Fruit fly (Drosophila melanogaster) whole organism, embryonic: ENCODE results near the gene Naa20A.
A peak's percentile ranks its signal among the peaks of the same experiment; 100 is the strongest.

Source experiments
- CG10267 ChIP-seq: fragments of 200-800 bp; sonication (Bioruptor generic); optimal IDR thresholded peaks from 2 replicates; lab custom pipeline; 2018; ENCODE audit warnings: missing biosample characterization, mild to moderate bottlenecking, missing genetic modification characterization, moderate library complexity
- CG10654 ChIP-seq: fragments of 200-800 bp; sonication (Bioruptor generic); optimal IDR thresholded peaks from 2 replicates; lab custom pipeline; 2016; ENCODE audit warnings: missing biosample characterization, missing genetic modification characterization
- CG10979 ChIP-seq: fragments of 200-800 bp; sonication (Bioruptor generic); optimal IDR thresholded peaks from 2 replicates; lab custom pipeline; 2018; ENCODE audit warnings: missing biosample characterization, mild to moderate bottlenecking, missing genetic modification characterization, moderate library complexity
- CG11093 ChIP-seq: fragments of 200-800 bp; sonication (Bioruptor generic); IDR thresholded peaks from 3 replicates; pipeline ENCODE4 v1.3.6; 2022; ENCODE audit warnings: missing biosample characterization, missing genetic modification characterization
- CG12219 ChIP-seq: fragments of 200-800 bp; sonication (Bioruptor generic); optimal IDR thresholded peaks from 3 replicates; lab custom pipeline; 2018; ENCODE audit warnings: missing biosample characterization, mild to moderate bottlenecking, missing genetic modification characterization
- CG13894 ChIP-seq: fragments of 200-800 bp; sonication (Bioruptor generic); optimal IDR thresholded peaks from 3 replicates; lab custom pipeline; 2018; ENCODE audit warnings: missing biosample characterization, mild to moderate bottlenecking, missing genetic modification characterization, moderate library complexity
- CG17802 ChIP-seq: fragments of 200-800 bp; sonication (Bioruptor generic); optimal IDR thresholded peaks from 2 replicates; lab custom pipeline; 2018; ENCODE audit warnings: missing biosample characterization, mild to moderate bottlenecking, missing genetic modification characterization, moderate library complexity
- CG17829 ChIP-seq: fragments of 200-800 bp; optimal IDR thresholded peaks from 2 replicates; lab custom pipeline; 2019; ENCODE audit warnings: missing biosample characterization, mild to moderate bottlenecking, missing genetic modification characterization, moderate library complexity
- CG1832 ChIP-seq: fragments of 200-800 bp; sonication (Bioruptor generic); optimal IDR thresholded peaks from 2 replicates; lab custom pipeline; 2017; ENCODE audit warnings: missing biosample characterization, mild to moderate bottlenecking, missing genetic modification characterization, inconsistent platforms
- CG18599 ChIP-seq: fragments of 200-800 bp; sonication (Bioruptor generic); optimal IDR thresholded peaks from 3 replicates; lab custom pipeline; 2017; ENCODE audit warnings: missing biosample characterization, missing genetic modification characterization, mild to moderate bottlenecking, moderate library complexity, missing genetic modification reagents
- CG2199 ChIP-seq: fragments of 200-800 bp; sonication (Bioruptor generic); IDR thresholded peaks from 3 replicates; pipeline ENCODE4 v1.3.6; 2022; ENCODE audit warnings: missing biosample characterization, missing genetic modification characterization
- CG30020 ChIP-seq: fragments of 200-800 bp; optimal IDR thresholded peaks from 2 replicates; lab custom pipeline; 2019; ENCODE audit warnings: missing biosample characterization, mild to moderate bottlenecking, missing genetic modification characterization, moderate library complexity
- CG3065 ChIP-seq: fragments of 200-800 bp; sonication (Bioruptor generic); optimal IDR thresholded peaks from 2 replicates; lab custom pipeline; 2016; ENCODE audit warnings: missing biosample characterization, missing genetic modification characterization
- CG42726 ChIP-seq: fragments of 200-800 bp; sonication (Bioruptor generic); IDR thresholded peaks from 2 replicates; pipeline ENCODE4 v1.3.6; 2022; ENCODE audit warnings: missing biosample characterization, missing genetic modification characterization; ENCODE audit not compliant: partially characterized antibody
- CG4854 ChIP-seq: fragments of 200-800 bp; sonication (Bioruptor generic); optimal IDR thresholded peaks from 2 replicates; lab custom pipeline; 2016; ENCODE audit warnings: missing biosample characterization, missing genetic modification characterization, inconsistent platforms
- CG5245 ChIP-seq: fragments of 200-800 bp; sonication (Bioruptor generic); optimal IDR thresholded peaks from 3 replicates; lab custom pipeline; 2016; ENCODE audit warnings: missing biosample characterization, missing genetic modification characterization
- CG5953 ChIP-seq: fragments of 200-800 bp; sonication (Bioruptor generic); IDR thresholded peaks from 2 replicates; pipeline ENCODE4 v1.3.6; 2022; ENCODE audit warnings: missing biosample characterization, missing genetic modification characterization
- CG6683 ChIP-seq: fragments of 200-800 bp; sonication (Bioruptor generic); optimal IDR thresholded peaks from 2 replicates; lab custom pipeline; 2017; ENCODE audit warnings: missing biosample characterization, mild to moderate bottlenecking, missing genetic modification characterization, missing genetic modification reagents
- CG6689 ChIP-seq: fragments of 200-800 bp; sonication (Bioruptor generic); IDR thresholded peaks from 2 replicates; pipeline ENCODE4 v1.3.6; 2022; ENCODE audit warnings: missing biosample characterization, missing genetic modification characterization
- Drgx ChIP-seq: fragments of 200-800 bp; sonication (Bioruptor generic); IDR thresholded peaks from 2 replicates; pipeline ENCODE4 v1.3.6; 2022; ENCODE audit warnings: missing biosample characterization, missing genetic modification characterization
- ERR ChIP-seq: fragments of 200-800 bp; sonication (Bioruptor generic); optimal IDR thresholded peaks from 2 replicates; lab custom pipeline; 2016; ENCODE audit warnings: missing biosample characterization, missing genetic modification characterization
- Eip74EF ChIP-seq, 2 experiments: fragments of 200-800 bp in 1 of 2; fragments of >200 bp in 1 of 2; sonication (Bioruptor generic) in 1 of 2; optimal IDR thresholded peaks; 2 replicates each; lab custom pipeline; 2017 to 2019; ENCODE audit warnings: missing biosample characterization in 2 of 2, missing genetic modification characterization in 2 of 2, mild to moderate bottlenecking in 1 of 2, moderate library complexity in 1 of 2
- Ets97D ChIP-seq: fragments of 200-800 bp; sonication (Bioruptor generic); optimal IDR thresholded peaks from 3 replicates; lab custom pipeline; 2016; ENCODE audit warnings: missing biosample characterization, missing genetic modification characterization
- Fer1 ChIP-seq: fragments of 200-800 bp; sonication (Bioruptor generic); optimal IDR thresholded peaks from 2 replicates; lab custom pipeline; 2017; ENCODE audit warnings: missing biosample characterization, mild to moderate bottlenecking, missing genetic modification characterization
- Fer2 ChIP-seq: fragments of 200-800 bp; sonication (Bioruptor generic); optimal IDR thresholded peaks from 2 replicates; lab custom pipeline; 2018; ENCODE audit warnings: missing biosample characterization, mild to moderate bottlenecking, missing genetic modification characterization, moderate library complexity
- HmgD ChIP-seq: fragments of 200-800 bp; sonication (Bioruptor generic); optimal IDR thresholded peaks from 3 replicates; lab custom pipeline; 2016; ENCODE audit warnings: missing biosample characterization, missing genetic modification characterization
- Hr3 ChIP-seq: fragments of 200-800 bp; sonication (Bioruptor generic); optimal IDR thresholded peaks from 3 replicates; lab custom pipeline; 2016; ENCODE audit warnings: missing biosample characterization, missing genetic modification characterization
- MBD-R2 ChIP-seq: fragments of 200-800 bp; sonication (Bioruptor generic); IDR thresholded peaks from 2 replicates; pipeline ENCODE4 v1.3.6; 2022; ENCODE audit warnings: missing biosample characterization, missing genetic modification characterization
- Meics ChIP-seq: fragments of 200-800 bp; sonication (Bioruptor generic); optimal IDR thresholded peaks from 2 replicates; lab custom pipeline; 2017; ENCODE audit warnings: missing biosample characterization, mild to moderate bottlenecking, missing genetic modification characterization
- NfI ChIP-seq: fragments of 200-800 bp; sonication (Bioruptor generic); optimal IDR thresholded peaks from 3 replicates; lab custom pipeline; 2018; ENCODE audit warnings: missing biosample characterization, mild to moderate bottlenecking, missing genetic modification characterization, moderate library complexity
- Oli ChIP-seq: fragments of 200-800 bp; sonication (Bioruptor generic); optimal IDR thresholded peaks from 2 replicates; lab custom pipeline; 2018; ENCODE audit warnings: missing biosample characterization, mild to moderate bottlenecking, missing genetic modification characterization, moderate library complexity
- Rx ChIP-seq: fragments of 200-800 bp; sonication (Bioruptor generic); IDR thresholded peaks from 2 replicates; pipeline ENCODE4 v1.3.6; 2022; ENCODE audit warnings: missing biosample characterization, missing genetic modification characterization
- Sry-δ ChIP-seq: fragments of 200-800 bp; sonication (Bioruptor generic); optimal IDR thresholded peaks from 2 replicates; lab custom pipeline; 2016; ENCODE audit warnings: missing biosample characterization, missing genetic modification characterization
- TFAM ChIP-seq: fragments of 200-800 bp; sonication (Bioruptor generic); optimal IDR thresholded peaks from 2 replicates; lab custom pipeline; 2017; ENCODE audit warnings: missing biosample characterization, missing genetic modification characterization, inconsistent platforms
- Vsx1 ChIP-seq: fragments of 200-800 bp; sonication (Bioruptor generic); optimal IDR thresholded peaks from 2 replicates; lab custom pipeline; 2017; ENCODE audit warnings: missing biosample characterization, mild to moderate bottlenecking, missing genetic modification characterization, missing genetic modification reagents
- aop ChIP-seq: fragments of 200-800 bp; sonication (Bioruptor generic); IDR thresholded peaks from 2 replicates; pipeline ENCODE4 v1.3.6; 2022; ENCODE audit warnings: missing biosample characterization, missing genetic modification characterization
- ap ChIP-seq: fragments of 200-800 bp; sonication (Bioruptor generic); IDR thresholded peaks from 2 replicates; pipeline ENCODE4 v1.3.6; 2022; ENCODE audit warnings: missing biosample characterization, missing genetic modification characterization
- ara ChIP-seq: fragments of 200-800 bp; sonication (Bioruptor generic); IDR thresholded peaks from 2 replicates; pipeline ENCODE4 v1.3.6; 2022; ENCODE audit warnings: missing biosample characterization, missing genetic modification characterization
- chif ChIP-seq, 2 experiments: fragments of 200-800 bp; sonication (Bioruptor generic); optimal IDR thresholded peaks; 3 replicates each; lab custom pipeline; 2016; ENCODE audit warnings: missing biosample characterization in 2 of 2, missing genetic modification characterization in 2 of 2
- da ChIP-seq: fragments of 200-800 bp; sonication (Bioruptor generic); optimal IDR thresholded peaks from 2 replicates; lab custom pipeline; 2016; ENCODE audit warnings: missing biosample characterization, missing genetic modification characterization
- dimm ChIP-seq: fragments of 200-800 bp; sonication (Bioruptor generic); IDR thresholded peaks from 2 replicates; pipeline ENCODE4 v1.3.6; 2022; ENCODE audit warnings: missing biosample characterization, missing genetic modification characterization
- eve ChIP-seq, 2 experiments: fragments of >200 bp; optimal IDR thresholded peaks; 2 replicates each; lab custom pipeline; 2017; ENCODE audit warnings: missing biosample characterization in 2 of 2, missing genetic modification characterization in 2 of 2
- grau ChIP-seq: fragments of 200-800 bp; optimal IDR thresholded peaks from 3 replicates; lab custom pipeline; 2019; ENCODE audit warnings: missing biosample characterization, mild to moderate bottlenecking, missing genetic modification characterization, moderate library complexity
- ken ChIP-seq: fragments of 200-800 bp; sonication (Bioruptor generic); IDR thresholded peaks from 3 replicates; pipeline ENCODE4 v1.3.6; 2022; ENCODE audit warnings: missing biosample characterization, missing genetic modification characterization
- lab ChIP-seq: fragments of 200-800 bp; sonication (Bioruptor generic); optimal IDR thresholded peaks from 3 replicates; lab custom pipeline; 2017; ENCODE audit warnings: missing biosample characterization, missing genetic modification characterization, mild to moderate bottlenecking, moderate library complexity, missing genetic modification reagents
- nom ChIP-seq: fragments of 200-800 bp; sonication (Bioruptor generic); optimal IDR thresholded peaks from 2 replicates; lab custom pipeline; 2017; ENCODE audit warnings: missing biosample characterization, missing genetic modification characterization, mild to moderate bottlenecking, moderate library complexity, missing genetic modification reagents
- pb ChIP-seq: fragments of 200-800 bp; sonication (Bioruptor generic); optimal IDR thresholded peaks from 3 replicates; lab custom pipeline; 2016; ENCODE audit warnings: missing biosample characterization, missing genetic modification characterization
- row ChIP-seq: fragments of 200-800 bp; sonication (Bioruptor generic); IDR thresholded peaks from 3 replicates; pipeline ENCODE4 v1.3.6; 2022; ENCODE audit warnings: missing biosample characterization, missing genetic modification characterization
- scrt ChIP-seq: fragments of 200-800 bp; sonication (Bioruptor generic); optimal IDR thresholded peaks from 2 replicates; lab custom pipeline; 2018; ENCODE audit warnings: missing biosample characterization, mild to moderate bottlenecking, missing genetic modification characterization, moderate library complexity
- unc-4 ChIP-seq: fragments of 200-800 bp; sonication (Bioruptor generic); IDR thresholded peaks from 2 replicates; pipeline ENCODE4 v1.3.6; 2022; ENCODE audit warnings: missing biosample characterization, missing genetic modification characterization; ENCODE audit not compliant: partially characterized antibody
- yki ChIP-seq: fragments of >200 bp; optimal IDR thresholded peaks from 3 replicates; lab custom pipeline; 2018
- zen2 ChIP-seq: fragments of 200-800 bp; sonication (Bioruptor generic); IDR thresholded peaks from 3 replicates; pipeline ENCODE4 v1.3.6; 2022; ENCODE audit warnings: missing biosample characterization, missing genetic modification characterization; ENCODE audit not compliant: partially characterized antibody

Gene Naa20A

DNA sequence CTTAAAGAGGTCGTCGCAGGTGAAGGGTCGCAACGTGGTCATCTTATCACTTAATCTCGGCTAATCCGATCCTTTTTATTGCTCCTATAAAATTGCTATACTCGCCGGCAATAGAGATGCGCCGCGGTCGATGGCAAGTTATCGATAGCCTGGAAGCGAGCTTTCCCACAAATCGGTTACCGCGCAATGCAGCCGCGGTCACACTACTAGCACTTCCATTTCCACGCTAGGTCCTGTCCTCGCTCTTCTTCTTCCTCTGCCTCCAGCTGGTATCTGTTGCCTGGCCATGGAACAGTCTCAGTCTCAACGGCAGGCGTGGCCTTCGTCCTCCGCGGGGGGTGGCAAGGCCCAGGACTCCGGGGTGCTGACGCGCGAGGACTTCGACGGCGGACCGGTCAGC, at the start of gene Naa20A, which contains the start of gene MKP-4 (continued):
- TF ChIP-seq chif (GFP tag; optimal IDR thresholded peaks at IDR 0.05; lab: Kevin White, UChicago) (no peak), CG2199 (no peak), CG5245 (no peak), CG6683 (GFP tag; lab: Kevin White, UChicago) (no peak), Oli (tag; lab: Kevin White, UChicago) (no peak), Meics (no peak), CG6689 (GFP tag; lab: Robert Waterston, UW) (no peak), CG11093 (GFP tag; lab: Robert Waterston, UW) (no peak), dimm (GFP tag; lab: Robert Waterston, UW) (no peak), Eip74EF (GFP tag; optimal IDR thresholded peaks at IDR 0.05; lab: Kevin White, UChicago) (no peak), da (GFP tag; lab: Kevin White, UChicago) (no peak), CG18599 (no peak), zen2 (GFP tag; lab: Robert Waterston, UW) (peak; percentile 76), Fer2 (tag; lab: Kevin White, UChicago) (no peak), TFAM (GFP tag; lab: Kevin White, UChicago) (no peak), aop (no peak), CG10267 (tag; lab: Kevin White, UChicago) (no peak), Rx (GFP tag; lab: Robert Waterston, UW) (no peak), Drgx (no peak), yki (no peak), CG5953 (GFP tag; lab: Robert Waterston, UW) (no peak), ap (GFP tag; lab: Robert Waterston, UW) (no peak), Sry-δ (GFP tag; lab: Kevin White, UChicago) (peak; percentile 91), CG13894 (tag; lab: Kevin White, UChicago) (no peak), ERR (GFP tag; lab: Kevin White, UChicago) (no peak), nom (GFP tag; lab: Kevin White, UChicago) (no peak), CG12219 (GFP tag; lab: Kevin White, UChicago) (no peak), ken (GFP tag; lab: Robert Waterston, UW) (no peak), CG17802 (tag; lab: Kevin White, UChicago) (peak; percentile 96), Ets97D (GFP tag; lab: Kevin White, UChicago) (peak; percentile 49), unc-4 (GFP tag; lab: Robert Waterston, UW) (peak; percentile 76), ara (GFP tag; lab: Robert Waterston, UW) (no peak), HmgD (GFP tag; lab: Kevin White, UChicago) (no peak), CG42726 (GFP tag; lab: Robert Waterston, UW) (peak; percentile 46; the same call in 1 of the 2 replicates), CG17829 (tag; lab: Kevin White, UChicago) (peak; percentile 5), CG30020 (tag; lab: Kevin White, UChicago) (no peak), scrt (GFP tag; lab: Kevin White, UChicago) (no peak), CG10654 (GFP tag; lab: Kevin White, UChicago) (no peak), eve (GFP tag; optimal IDR thresholded peaks at IDR 0.05; lab: Kevin White, UChicago) (no peak), row (GFP tag; lab: Robert Waterston, UW) (peak; percentile 28; the same call in 1 of the 3 replicates), Vsx1 (GFP tag; lab: Kevin White, UChicago) (no peak), grau (tag; lab: Kevin White, UChicago) (no peak), NfI (no peak), Fer1 (GFP tag; lab: Kevin White, UChicago) (peak; percentile 5), pb (GFP tag; lab: Kevin White, UChicago) (no peak), CG1832 (no peak), MBD-R2 (GFP tag; lab: Robert Waterston, UW) (peak; percentile 95), CG10979 (tag; lab: Kevin White, UChicago) (no peak), Hr3 (GFP tag; lab: Kevin White, UChicago) (no peak), CG4854 (GFP tag; lab: Kevin White, UChicago) (no peak), lab (no peak), CG3065 (GFP tag; lab: Kevin White, UChicago) (no peak)
